Fruit fly (Drosophila melanogaster) whole organism, embryonic: Measurements from ENCODE around the gene CG13893.

Experiments used
- Bteb2 ChIP-seq: fragments of 200-800 bp; sonication (Bioruptor generic); optimal IDR thresholded peaks from 2 replicates; lab custom pipeline; 2016; ENCODE audit warnings: missing biosample characterization, missing genetic modification characterization
- CG10209 ChIP-seq: fragments of 200-800 bp; sonication (Bioruptor generic); optimal IDR thresholded peaks from 3 replicates; lab custom pipeline; 2017; ENCODE audit warnings: missing biosample characterization, mild to moderate bottlenecking, missing genetic modification characterization, missing genetic modification reagents
- CG1024 ChIP-seq: fragments of 200-800 bp; sonication (Bioruptor generic); IDR thresholded peaks from 2 replicates; pipeline ENCODE4 v1.3.6; 2022; ENCODE audit warnings: missing biosample characterization, missing genetic modification characterization
- CG10267 ChIP-seq: fragments of 200-800 bp; sonication (Bioruptor generic); optimal IDR thresholded peaks from 2 replicates; lab custom pipeline; 2018; ENCODE audit warnings: missing biosample characterization, mild to moderate bottlenecking, missing genetic modification characterization, moderate library complexity
- CG11085 ChIP-seq: fragments of 200-800 bp; sonication (Bioruptor generic); IDR thresholded peaks from 2 replicates; pipeline ENCODE4 v1.3.6; 2022; ENCODE audit warnings: missing biosample characterization, missing genetic modification characterization
- CG11093 ChIP-seq: fragments of 200-800 bp; sonication (Bioruptor generic); IDR thresholded peaks from 3 replicates; pipeline ENCODE4 v1.3.6; 2022; ENCODE audit warnings: missing biosample characterization, missing genetic modification characterization
- CG11456 ChIP-seq: fragments of 200-800 bp; sonication (Bioruptor generic); IDR thresholded peaks from 3 replicates; pipeline ENCODE4 v1.3.6; 2022; ENCODE audit warnings: missing biosample characterization, missing genetic modification characterization
- CG12071 ChIP-seq: fragments of 200-800 bp; sonication (Bioruptor generic); optimal IDR thresholded peaks from 3 replicates; lab custom pipeline; 2018; ENCODE audit warnings: missing biosample characterization, mild to moderate bottlenecking, missing genetic modification characterization
- CG12299 ChIP-seq: fragments of 200-800 bp; sonication (Bioruptor generic); optimal IDR thresholded peaks from 2 replicates; lab custom pipeline; 2018; ENCODE audit warnings: missing biosample characterization, mild to moderate bottlenecking, missing genetic modification characterization
- CG12942 ChIP-seq: fragments of 200-800 bp; sonication (Bioruptor generic); optimal IDR thresholded peaks from 3 replicates; lab custom pipeline; 2016; ENCODE audit warnings: missing biosample characterization, missing genetic modification characterization
- CG13287 ChIP-seq: fragments of 200-800 bp; sonication (Bioruptor generic); IDR thresholded peaks from 2 replicates; pipeline ENCODE4 v1.3.6; 2022; ENCODE audit warnings: missing biosample characterization, missing genetic modification characterization; ENCODE audit not compliant: partially characterized antibody
- CG13424 ChIP-seq: fragments of 200-800 bp; sonication (Bioruptor generic); optimal IDR thresholded peaks from 2 replicates; lab custom pipeline; 2019; ENCODE audit warnings: missing biosample characterization, mild to moderate bottlenecking, missing genetic modification characterization, moderate library complexity
- CG13894 ChIP-seq: fragments of 200-800 bp; sonication (Bioruptor generic); optimal IDR thresholded peaks from 3 replicates; lab custom pipeline; 2018; ENCODE audit warnings: missing biosample characterization, mild to moderate bottlenecking, missing genetic modification characterization, moderate library complexity
- CG1602 ChIP-seq: fragments of 200-800 bp; sonication (Bioruptor generic); optimal IDR thresholded peaks from 3 replicates; lab custom pipeline; 2016; ENCODE audit warnings: missing biosample characterization, missing genetic modification characterization
- CG16779 ChIP-seq: fragments of 200-800 bp; sonication (Bioruptor generic); IDR thresholded peaks from 2 replicates; pipeline ENCODE4 v1.3.6; 2022; ENCODE audit warnings: missing biosample characterization, missing genetic modification characterization
- CG17359 ChIP-seq: fragments of 200-800 bp; sonication (Bioruptor generic); optimal IDR thresholded peaks from 3 replicates; lab custom pipeline; 2018; ENCODE audit warnings: missing biosample characterization, mild to moderate bottlenecking, missing genetic modification characterization, moderate library complexity
- CG17802 ChIP-seq: fragments of 200-800 bp; sonication (Bioruptor generic); optimal IDR thresholded peaks from 2 replicates; lab custom pipeline; 2018; ENCODE audit warnings: missing biosample characterization, mild to moderate bottlenecking, missing genetic modification characterization, moderate library complexity
- CG42726 ChIP-seq: fragments of 200-800 bp; sonication (Bioruptor generic); IDR thresholded peaks from 2 replicates; pipeline ENCODE4 v1.3.6; 2022; ENCODE audit warnings: missing biosample characterization, missing genetic modification characterization; ENCODE audit not compliant: partially characterized antibody
- CG4404 ChIP-seq: fragments of 200-800 bp; sonication (Bioruptor generic); IDR thresholded peaks from 2 replicates; pipeline ENCODE4 v1.3.6; 2022; ENCODE audit warnings: missing biosample characterization, missing genetic modification characterization
- CG4730 ChIP-seq: fragments of 200-800 bp; sonication (Bioruptor generic); IDR thresholded peaks from 2 replicates; pipeline ENCODE4 v1.3.6; 2022; ENCODE audit warnings: missing biosample characterization, missing genetic modification characterization
- CG6854 ChIP-seq: fragments of 200-800 bp; sonication (Bioruptor generic); optimal IDR thresholded peaks from 3 replicates; lab custom pipeline; 2017; ENCODE audit warnings: missing biosample characterization, mild to moderate bottlenecking, missing genetic modification characterization
- CG9932 ChIP-seq: fragments of 200-800 bp; sonication (Bioruptor generic); IDR thresholded peaks from 2 replicates; pipeline ENCODE4 v1.3.6; 2022; ENCODE audit warnings: missing biosample characterization, missing genetic modification characterization
- CTCF ChIP-seq: fragments of 200-800 bp; sonication (Bioruptor generic); optimal IDR thresholded peaks from 2 replicates; lab custom pipeline; 2017; ENCODE audit warnings: missing biosample characterization, mild to moderate bottlenecking, missing genetic modification characterization, moderate library complexity
- Dek ChIP-seq: fragments of 200-800 bp; sonication (Bioruptor generic); optimal IDR thresholded peaks from 3 replicates; lab custom pipeline; 2019; ENCODE audit warnings: missing biosample characterization, mild to moderate bottlenecking, missing genetic modification characterization, moderate library complexity
- ERR ChIP-seq: fragments of 200-800 bp; sonication (Bioruptor generic); optimal IDR thresholded peaks from 2 replicates; lab custom pipeline; 2016; ENCODE audit warnings: missing biosample characterization, missing genetic modification characterization
- Jarid2 ChIP-seq: fragments of 200-800 bp; sonication (Bioruptor generic); optimal IDR thresholded peaks from 3 replicates; lab custom pipeline; 2017; ENCODE audit warnings: mild to moderate bottlenecking, missing biosample characterization, missing genetic modification reagents, missing genetic modification characterization
- Lhr ChIP-seq: fragments of 200-800 bp; sonication (Bioruptor generic); optimal IDR thresholded peaks from 3 replicates; lab custom pipeline; 2017; ENCODE audit warnings: mild to moderate bottlenecking, missing biosample characterization, missing genetic modification reagents, missing genetic modification characterization
- Meics ChIP-seq: fragments of 200-800 bp; sonication (Bioruptor generic); optimal IDR thresholded peaks from 2 replicates; lab custom pipeline; 2017; ENCODE audit warnings: missing biosample characterization, mild to moderate bottlenecking, missing genetic modification characterization
- Rx ChIP-seq: fragments of 200-800 bp; sonication (Bioruptor generic); IDR thresholded peaks from 2 replicates; pipeline ENCODE4 v1.3.6; 2022; ENCODE audit warnings: missing biosample characterization, missing genetic modification characterization
- Sry-δ ChIP-seq: fragments of 200-800 bp; sonication (Bioruptor generic); optimal IDR thresholded peaks from 2 replicates; lab custom pipeline; 2016; ENCODE audit warnings: missing biosample characterization, missing genetic modification characterization
- Trl ChIP-seq, 3 experiments: fragments of >200 bp in 2 of 3; fragments of 200-800 bp in 1 of 3; sonication (Bioruptor generic) in 1 of 3; optimal IDR thresholded peaks; 2 replicates in 1 of 3; 3 replicates in 2 of 3; lab custom pipeline; 2016 to 2017; ENCODE audit warnings: missing biosample characterization in 1 of 3, missing genetic modification characterization in 1 of 3
- ab ChIP-seq: fragments of 200-800 bp; sonication (Bioruptor generic); optimal IDR thresholded peaks from 2 replicates; lab custom pipeline; 2016; ENCODE audit warnings: missing biosample characterization, missing genetic modification characterization
- al ChIP-seq: fragments of 200-800 bp; sonication (Bioruptor generic); IDR thresholded peaks from 2 replicates; pipeline ENCODE4 v1.3.6; 2022; ENCODE audit warnings: missing biosample characterization, missing genetic modification characterization
- ara ChIP-seq: fragments of 200-800 bp; sonication (Bioruptor generic); IDR thresholded peaks from 2 replicates; pipeline ENCODE4 v1.3.6; 2022; ENCODE audit warnings: missing biosample characterization, missing genetic modification characterization
- ase ChIP-seq: fragments of 200-800 bp; sonication (Bioruptor generic); IDR thresholded peaks from 3 replicates; pipeline ENCODE4 v1.3.6; 2022; ENCODE audit warnings: missing biosample characterization, missing genetic modification characterization
- bbx ChIP-seq: fragments of 200-800 bp; sonication (Bioruptor generic); IDR thresholded peaks from 2 replicates; pipeline ENCODE4 v1.3.6; 2022; ENCODE audit warnings: missing biosample characterization, missing genetic modification characterization; ENCODE audit not compliant: partially characterized antibody
- br ChIP-seq: fragments of >200 bp; optimal IDR thresholded peaks from 2 replicates; lab custom pipeline; 2017
- btn ChIP-seq: fragments of 200-800 bp; sonication (Bioruptor generic); optimal IDR thresholded peaks from 2 replicates; lab custom pipeline; 2016; ENCODE audit warnings: missing biosample characterization, missing genetic modification characterization
- da ChIP-seq: fragments of 200-800 bp; sonication (Bioruptor generic); optimal IDR thresholded peaks from 2 replicates; lab custom pipeline; 2016; ENCODE audit warnings: missing biosample characterization, missing genetic modification characterization
- dan ChIP-seq: fragments of 200-800 bp; sonication (Bioruptor generic); IDR thresholded peaks from 2 replicates; pipeline ENCODE4 v1.3.6; 2022; ENCODE audit warnings: missing biosample characterization, missing genetic modification characterization
- dysf ChIP-seq: fragments of 200-800 bp; sonication (Bioruptor generic); IDR thresholded peaks from 3 replicates; pipeline ENCODE4 v1.3.6; 2022; ENCODE audit warnings: missing biosample characterization, missing genetic modification characterization
- grau ChIP-seq: fragments of 200-800 bp; optimal IDR thresholded peaks from 3 replicates; lab custom pipeline; 2019; ENCODE audit warnings: missing biosample characterization, mild to moderate bottlenecking, missing genetic modification characterization, moderate library complexity
- h ChIP-seq: fragments of >200 bp; optimal IDR thresholded peaks from 2 replicates; lab custom pipeline; 2017
- hth ChIP-seq: fragments of >200 bp; optimal IDR thresholded peaks from 2 replicates; lab custom pipeline; 2017; ENCODE audit warnings: inconsistent platforms
- insv ChIP-seq, 2 experiments: fragments of 200-800 bp; sonication (Bioruptor generic); optimal IDR thresholded peaks; 3 replicates each; lab custom pipeline; 2016 to 2018; ENCODE audit warnings: missing biosample characterization in 2 of 2, missing genetic modification characterization in 2 of 2
- knrl ChIP-seq: fragments of 200-800 bp; sonication (Bioruptor generic); IDR thresholded peaks from 3 replicates; pipeline ENCODE4 v1.3.6; 2022; ENCODE audit warnings: missing biosample characterization, missing genetic modification characterization; ENCODE audit not compliant: partially characterized antibody
- luna ChIP-seq: fragments of 200-800 bp; sonication (Bioruptor generic); optimal IDR thresholded peaks from 2 replicates; lab custom pipeline; 2016; ENCODE audit warnings: missing biosample characterization, missing genetic modification characterization
- pnt ChIP-seq: fragments of 200-800 bp; sonication (Bioruptor generic); optimal IDR thresholded peaks from 3 replicates; lab custom pipeline; 2016; ENCODE audit warnings: missing biosample characterization, missing genetic modification characterization
- row ChIP-seq: fragments of 200-800 bp; sonication (Bioruptor generic); IDR thresholded peaks from 3 replicates; pipeline ENCODE4 v1.3.6; 2022; ENCODE audit warnings: missing biosample characterization, missing genetic modification characterization
- sens-2 ChIP-seq: fragments of 200-800 bp; sonication (Bioruptor generic); IDR thresholded peaks from 2 replicates; pipeline ENCODE4 v1.3.6; 2022; ENCODE audit warnings: missing biosample characterization, missing genetic modification characterization
- so ChIP-seq: fragments of 200-800 bp; sonication (Bioruptor generic); IDR thresholded peaks from 3 replicates; pipeline ENCODE4 v1.3.6; 2022; ENCODE audit warnings: missing biosample characterization, missing genetic modification characterization
- stwl ChIP-seq: fragments of 200-800 bp; sonication (Bioruptor generic); optimal IDR thresholded peaks from 3 replicates; lab custom pipeline; 2018; ENCODE audit warnings: missing biosample characterization, mild to moderate bottlenecking, missing genetic modification characterization, moderate library complexity
- vfl ChIP-seq: fragments of 200-800 bp; sonication (Bioruptor generic); optimal IDR thresholded peaks from 2 replicates; lab custom pipeline; 2016; ENCODE audit warnings: missing biosample characterization, missing genetic modification characterization

The CG13893 gene

dm6 chr3L:622357-622834 is 18.6 kb upstream of the CG13893 start (continued):
- TF ChIP-seq pnt (GFP tag; lab: Kevin White, UChicago) (no peak), dysf (GFP tag; lab: Robert Waterston, UW) (no peak), Bteb2 (GFP tag; lab: Kevin White, UChicago) (no peak), luna (GFP tag; lab: Kevin White, UChicago) (no peak), row (peak; percentile 38; the same call in 2 of the 3 replicates), Dek (no peak), sens-2 (GFP tag; lab: Robert Waterston, UW) (no peak), al (no peak), vfl (GFP tag; lab: Kevin White, UChicago) (no peak), ara (GFP tag; lab: Robert Waterston, UW) (peak; percentile 62; the same call in 1 of the 2 replicates), ab (GFP tag; lab: Kevin White, UChicago) (no peak), Lhr (peak; percentile 17), CG11456 (GFP tag; lab: Robert Waterston, UW) (no peak), CG13424 (peak; percentile 63), Rx (GFP tag; lab: Robert Waterston, UW) (no peak), stwl (tag; lab: Kevin White, UChicago) (peak; percentile 41), insv (GFP tag; optimal IDR thresholded peaks at IDR 0.05; lab: Kevin White, UChicago) (no peak), knrl (GFP tag; lab: Robert Waterston, UW) (no peak), Trl (optimal IDR thresholded peaks at IDR 0.05; lab: Kevin White, UChicago) (no peak), Trl (GFP tag; optimal IDR thresholded peaks at IDR 0.05; lab: Kevin White, UChicago) (no peak), CG17359 (tag; lab: Kevin White, UChicago) (peak; percentile 45), dan (GFP tag; lab: Robert Waterston, UW) (no peak), CG13894 (no peak), CG17802 (peak; percentile 10), CG11093 (no peak), CG13287 (GFP tag; lab: Robert Waterston, UW) (no peak), CG4404 (GFP tag; lab: Robert Waterston, UW) (peak; percentile 61), bbx (no peak), CG9932 (no peak), CG4730 (GFP tag; lab: Robert Waterston, UW) (no peak), CG1024 (GFP tag; lab: Robert Waterston, UW) (no peak), Sry-δ (no peak), CG1602 (GFP tag; lab: Kevin White, UChicago) (peak; percentile 49), CG16779 (no peak), btn (GFP tag; lab: Kevin White, UChicago) (no peak), ase (GFP tag; lab: Robert Waterston, UW) (no peak), CG12942 (GFP tag; lab: Kevin White, UChicago) (no peak), CG42726 (GFP tag; lab: Robert Waterston, UW) (no peak), hth (no peak), CG12299 (tag; lab: Kevin White, UChicago) (no peak), Jarid2 (GFP tag; lab: Kevin White, UChicago) (no peak), so (no peak), CTCF (GFP tag; lab: Kevin White, UChicago) (no peak), h (no peak), ERR (no peak), br (no peak), CG10267 (tag; lab: Kevin White, UChicago) (peak; percentile 78), grau (tag; lab: Kevin White, UChicago) (peak; percentile 58), CG11085 (GFP tag; lab: Robert Waterston, UW) (no peak), CG10209 (GFP tag; lab: Kevin White, UChicago) (peak; percentile 48), Meics (GFP tag; lab: Kevin White, UChicago) (no peak), CG6854 (GFP tag; lab: Kevin White, UChicago) (no peak), CG12071 (GFP tag; lab: Kevin White, UChicago) (no peak), da (GFP tag; lab: Kevin White, UChicago) (no peak)
